Fruit fly (Drosophila melanogaster) whole organism, embryonic: ENCODE measurements around the gene CG11309.

Experiments
- Ada2b ChIP-seq: fragments of 200-800 bp; sonication (Bioruptor generic); IDR thresholded peaks from 2 replicates; pipeline ENCODE4 v1.3.6; 2022; ENCODE audit warnings: missing biosample characterization, missing genetic modification characterization
- Bdp1 ChIP-seq: fragments of 200-800 bp; sonication (Bioruptor generic); optimal IDR thresholded peaks from 3 replicates; lab custom pipeline; 2016; ENCODE audit warnings: missing biosample characterization, missing genetic modification characterization
- CG10565 ChIP-seq: fragments of 200-800 bp; sonication (Bioruptor generic); optimal IDR thresholded peaks from 3 replicates; lab custom pipeline; 2016; ENCODE audit warnings: missing biosample characterization, mild to moderate bottlenecking, missing genetic modification characterization
- CG11247 ChIP-seq: fragments of 200-800 bp; sonication (Bioruptor generic); IDR thresholded peaks from 2 replicates; pipeline ENCODE4 v1.3.6; 2022; ENCODE audit warnings: missing biosample characterization, missing genetic modification characterization
- CG11695 ChIP-seq: fragments of 200-800 bp; sonication (Bioruptor generic); IDR thresholded peaks from 3 replicates; pipeline ENCODE4 v1.3.6; 2022; ENCODE audit warnings: missing biosample characterization, missing genetic modification characterization
- CG12744 ChIP-seq: fragments of 200-800 bp; sonication (Bioruptor generic); optimal IDR thresholded peaks from 2 replicates; lab custom pipeline; 2016; ENCODE audit warnings: missing biosample characterization, missing genetic modification characterization
- CG13123 ChIP-seq: fragments of 200-800 bp; sonication (Bioruptor generic); optimal IDR thresholded peaks from 2 replicates; lab custom pipeline; 2016; ENCODE audit warnings: missing biosample characterization, missing genetic modification characterization
- CG13296 ChIP-seq: fragments of 200-800 bp; sonication (Bioruptor generic); optimal IDR thresholded peaks from 3 replicates; lab custom pipeline; 2018; ENCODE audit warnings: missing biosample characterization, mild to moderate bottlenecking, missing genetic modification characterization
- CG13894 ChIP-seq: fragments of 200-800 bp; sonication (Bioruptor generic); optimal IDR thresholded peaks from 3 replicates; lab custom pipeline; 2018; ENCODE audit warnings: missing biosample characterization, mild to moderate bottlenecking, missing genetic modification characterization, moderate library complexity
- CG14441 ChIP-seq: fragments of 200-800 bp; sonication (Bioruptor generic); IDR thresholded peaks from 2 replicates; pipeline ENCODE4 v1.3.6; 2022; ENCODE audit warnings: missing biosample characterization, missing genetic modification characterization
- CG14860 ChIP-seq: fragments of 200-800 bp; sonication (Bioruptor generic); IDR thresholded peaks from 3 replicates; pipeline ENCODE4 v1.3.6; 2022; ENCODE audit warnings: missing biosample characterization, missing genetic modification characterization; ENCODE audit not compliant: partially characterized antibody
- CG17385 ChIP-seq: fragments of 200-800 bp; sonication (Bioruptor generic); optimal IDR thresholded peaks from 3 replicates; lab custom pipeline; 2018; ENCODE audit warnings: missing biosample characterization, mild to moderate bottlenecking, missing genetic modification characterization
- CG17568 ChIP-seq: fragments of 200-800 bp; sonication (Bioruptor generic); optimal IDR thresholded peaks from 2 replicates; lab custom pipeline; 2018; ENCODE audit warnings: missing biosample characterization, mild to moderate bottlenecking, missing genetic modification characterization, moderate library complexity
- CG17829 ChIP-seq: fragments of 200-800 bp; optimal IDR thresholded peaks from 2 replicates; lab custom pipeline; 2019; ENCODE audit warnings: missing biosample characterization, mild to moderate bottlenecking, missing genetic modification characterization, moderate library complexity
- CG2120 ChIP-seq: fragments of 200-800 bp; sonication (Bioruptor generic); optimal IDR thresholded peaks from 3 replicates; lab custom pipeline; 2016; ENCODE audit warnings: missing biosample characterization, missing genetic modification characterization
- CG3065 ChIP-seq: fragments of 200-800 bp; sonication (Bioruptor generic); optimal IDR thresholded peaks from 2 replicates; lab custom pipeline; 2016; ENCODE audit warnings: missing biosample characterization, missing genetic modification characterization
- CG33213 ChIP-seq: fragments of 200-800 bp; sonication (Bioruptor generic); optimal IDR thresholded peaks from 3 replicates; lab custom pipeline; 2016; ENCODE audit warnings: missing biosample characterization, missing genetic modification characterization
- CG4282 ChIP-seq: fragments of 200-800 bp; sonication (Bioruptor generic); optimal IDR thresholded peaks from 2 replicates; lab custom pipeline; 2016; ENCODE audit warnings: missing biosample characterization, missing genetic modification characterization
- CG5180 ChIP-seq: fragments of 200-800 bp; sonication (Bioruptor generic); optimal IDR thresholded peaks from 3 replicates; lab custom pipeline; 2017; ENCODE audit warnings: missing biosample characterization, missing genetic modification characterization, mild to moderate bottlenecking, moderate library complexity, missing genetic modification reagents
- CG6813 ChIP-seq: fragments of 200-800 bp; sonication (Bioruptor generic); optimal IDR thresholded peaks from 2 replicates; lab custom pipeline; 2017; ENCODE audit warnings: missing biosample characterization, missing genetic modification characterization, mild to moderate bottlenecking, moderate library complexity, missing genetic modification reagents
- CG7987 ChIP-seq: fragments of 200-800 bp; sonication (Bioruptor generic); optimal IDR thresholded peaks from 2 replicates; lab custom pipeline; 2018; ENCODE audit warnings: missing biosample characterization, mild to moderate bottlenecking, missing genetic modification characterization, moderate library complexity
- CG8089 ChIP-seq: fragments of 200-800 bp; sonication (Bioruptor generic); optimal IDR thresholded peaks from 3 replicates; lab custom pipeline; 2016; ENCODE audit warnings: missing biosample characterization, missing genetic modification characterization
- CG9609 ChIP-seq: fragments of 200-800 bp; sonication (Bioruptor generic); optimal IDR thresholded peaks from 3 replicates; lab custom pipeline; 2016; ENCODE audit warnings: missing biosample characterization, missing genetic modification characterization
- Dp ChIP-seq: fragments of 200-800 bp; sonication (Bioruptor generic); optimal IDR thresholded peaks from 2 replicates; lab custom pipeline; 2018; ENCODE audit warnings: missing biosample characterization, mild to moderate bottlenecking, missing genetic modification characterization, moderate library complexity
- ERR ChIP-seq: fragments of 200-800 bp; sonication (Bioruptor generic); optimal IDR thresholded peaks from 2 replicates; lab custom pipeline; 2016; ENCODE audit warnings: missing biosample characterization, missing genetic modification characterization
- Ets97D ChIP-seq: fragments of 200-800 bp; sonication (Bioruptor generic); optimal IDR thresholded peaks from 3 replicates; lab custom pipeline; 2016; ENCODE audit warnings: missing biosample characterization, missing genetic modification characterization
- HLH54F ChIP-seq: fragments of 200-800 bp; sonication (Bioruptor generic); optimal IDR thresholded peaks from 3 replicates; lab custom pipeline; 2016; ENCODE audit warnings: missing biosample characterization, missing genetic modification characterization
- Hmx ChIP-seq: fragments of 200-800 bp; sonication (Bioruptor generic); optimal IDR thresholded peaks from 2 replicates; lab custom pipeline; 2016; ENCODE audit warnings: missing biosample characterization, missing genetic modification characterization
- MBD-R2 ChIP-seq: fragments of 200-800 bp; sonication (Bioruptor generic); IDR thresholded peaks from 2 replicates; pipeline ENCODE4 v1.3.6; 2022; ENCODE audit warnings: missing biosample characterization, missing genetic modification characterization
- Meics ChIP-seq: fragments of 200-800 bp; sonication (Bioruptor generic); optimal IDR thresholded peaks from 2 replicates; lab custom pipeline; 2017; ENCODE audit warnings: missing biosample characterization, mild to moderate bottlenecking, missing genetic modification characterization
- Oli ChIP-seq: fragments of 200-800 bp; sonication (Bioruptor generic); optimal IDR thresholded peaks from 2 replicates; lab custom pipeline; 2018; ENCODE audit warnings: missing biosample characterization, mild to moderate bottlenecking, missing genetic modification characterization, moderate library complexity
- Xrp1 ChIP-seq: fragments of 200-800 bp; sonication (Bioruptor generic); IDR thresholded peaks from 2 replicates; pipeline ENCODE4 v1.3.6; 2022; ENCODE audit warnings: missing biosample characterization, missing genetic modification characterization
- aop ChIP-seq: fragments of 200-800 bp; sonication (Bioruptor generic); IDR thresholded peaks from 2 replicates; pipeline ENCODE4 v1.3.6; 2022; ENCODE audit warnings: missing biosample characterization, missing genetic modification characterization
- ash1 ChIP-seq: fragments of 200-800 bp; sonication (Bioruptor generic); optimal IDR thresholded peaks from 2 replicates; lab custom pipeline; 2018; ENCODE audit warnings: missing biosample characterization, mild to moderate bottlenecking, missing genetic modification characterization
- bab2 ChIP-seq: fragments of 200-800 bp; sonication (Bioruptor generic); optimal IDR thresholded peaks from 2 replicates; lab custom pipeline; 2016; ENCODE audit warnings: missing biosample characterization, missing genetic modification characterization
- cg ChIP-seq: fragments of 200-800 bp; sonication (Bioruptor generic); optimal IDR thresholded peaks from 3 replicates; lab custom pipeline; 2019; ENCODE audit warnings: missing biosample characterization, mild to moderate bottlenecking, missing genetic modification characterization, moderate library complexity
- gsb ChIP-seq: fragments of 200-800 bp; sonication (Bioruptor generic); IDR thresholded peaks from 2 replicates; pipeline ENCODE4 v1.3.6; 2022; ENCODE audit warnings: missing biosample characterization, missing genetic modification characterization
- h ChIP-seq: fragments of >200 bp; optimal IDR thresholded peaks from 2 replicates; lab custom pipeline; 2017
- hth ChIP-seq: fragments of >200 bp; optimal IDR thresholded peaks from 2 replicates; lab custom pipeline; 2017; ENCODE audit warnings: inconsistent platforms
- peb ChIP-seq: fragments of 200-800 bp; sonication (Bioruptor generic); IDR thresholded peaks from 2 replicates; pipeline ENCODE4 v1.3.6; 2022; ENCODE audit warnings: missing biosample characterization, missing genetic modification characterization
- pfk ChIP-seq: fragments of 200-800 bp; sonication (Bioruptor generic); optimal IDR thresholded peaks from 2 replicates; lab custom pipeline; 2018; ENCODE audit warnings: missing biosample characterization, mild to moderate bottlenecking, missing genetic modification characterization, moderate library complexity
- pnt ChIP-seq: fragments of 200-800 bp; sonication (Bioruptor generic); optimal IDR thresholded peaks from 3 replicates; lab custom pipeline; 2016; ENCODE audit warnings: missing biosample characterization, missing genetic modification characterization
- schlank ChIP-seq: fragments of 200-800 bp; sonication (Bioruptor generic); optimal IDR thresholded peaks from 2 replicates; lab custom pipeline; 2018; ENCODE audit warnings: missing biosample characterization, mild to moderate bottlenecking, missing genetic modification characterization
- seq ChIP-seq: fragments of 200-800 bp; sonication (Bioruptor generic); IDR thresholded peaks from 2 replicates; pipeline ENCODE4 v1.3.6; 2022; ENCODE audit warnings: missing biosample characterization, missing genetic modification characterization
- shn ChIP-seq: fragments of 200-800 bp; sonication (Bioruptor generic); optimal IDR thresholded peaks from 3 replicates; lab custom pipeline; 2016; ENCODE audit warnings: missing biosample characterization, missing genetic modification characterization
- sna ChIP-seq: fragments of 200-800 bp; sonication (Bioruptor generic); IDR thresholded peaks from 2 replicates; pipeline ENCODE4 v1.3.6; 2022; ENCODE audit warnings: missing biosample characterization, missing genetic modification characterization; ENCODE audit not compliant: partially characterized antibody
- sug ChIP-seq: fragments of 200-800 bp; optimal IDR thresholded peaks from 2 replicates; lab custom pipeline; 2019; ENCODE audit warnings: missing biosample characterization, mild to moderate bottlenecking, missing genetic modification characterization, moderate library complexity
- toy ChIP-seq: fragments of 200-800 bp; sonication (Bioruptor generic); IDR thresholded peaks from 2 replicates; pipeline ENCODE4 v1.3.6; 2022; ENCODE audit warnings: missing biosample characterization, missing genetic modification characterization
- trh ChIP-seq: fragments of 200-800 bp; sonication (Bioruptor generic); optimal IDR thresholded peaks from 2 replicates; lab custom pipeline; 2016; ENCODE audit warnings: missing biosample characterization, missing genetic modification characterization
- vnd ChIP-seq: fragments of 200-800 bp; sonication (Bioruptor generic); IDR thresholded peaks from 3 replicates; pipeline ENCODE4 v1.3.6; 2022; ENCODE audit warnings: missing biosample characterization, missing genetic modification characterization; ENCODE audit not compliant: partially characterized antibody
- zfh2 ChIP-seq: fragments of 200-800 bp; sonication (Bioruptor generic); optimal IDR thresholded peaks from 2 replicates; lab custom pipeline; 2016; ENCODE audit warnings: missing biosample characterization, missing genetic modification characterization

CG11309 gene

dm6 chr3L:21321807-21322503 lies 17.5 kb upstream of the CG11309 start (continued):
- TF ChIP-seq pfk (GFP tag; lab: Kevin White, UChicago) (no peak), CG2120 (GFP tag; lab: Kevin White, UChicago) (peak; percentile 68), peb (GFP tag; lab: Robert Waterston, UW) (no peak), Meics (GFP tag; lab: Kevin White, UChicago) (peak; percentile 69), ash1 (GFP tag; lab: Kevin White, UChicago) (no peak), CG13894 (peak; percentile 59), CG14860 (no peak), aop (GFP tag; lab: Robert Waterston, UW) (no peak), CG11695 (no peak), vnd (GFP tag; lab: Robert Waterston, UW) (no peak), schlank (no peak), CG13123 (no peak), CG4282 (GFP tag; lab: Kevin White, UChicago) (no peak), MBD-R2 (GFP tag; lab: Robert Waterston, UW) (no peak), gsb (GFP tag; lab: Robert Waterston, UW) (no peak), zfh2 (GFP tag; lab: Kevin White, UChicago) (no peak), CG12744 (GFP tag; lab: Kevin White, UChicago) (no peak), CG14441 (no peak), hth (lab: Kevin White, UChicago) (no peak), CG8089 (GFP tag; lab: Kevin White, UChicago) (no peak), ERR (GFP tag; lab: Kevin White, UChicago) (no peak), sna (GFP tag; lab: Robert Waterston, UW) (no peak), CG9609 (GFP tag; lab: Kevin White, UChicago) (no peak), CG7987 (GFP tag; lab: Kevin White, UChicago) (no peak), CG10565 (GFP tag; lab: Kevin White, UChicago) (no peak), shn (no peak), CG6813 (GFP tag; lab: Kevin White, UChicago) (peak; percentile 43), Bdp1 (GFP tag; lab: Kevin White, UChicago) (no peak), Oli (tag; lab: Kevin White, UChicago) (peak; percentile 37), sug (tag; lab: Kevin White, UChicago) (peak; percentile 41), cg (GFP tag; lab: Kevin White, UChicago) (no peak), CG17568 (peak; percentile 46), CG13296 (GFP tag; lab: Kevin White, UChicago) (peak; percentile 58), bab2 (GFP tag; lab: Kevin White, UChicago) (no peak), CG33213 (GFP tag; lab: Kevin White, UChicago) (no peak), Hmx (no peak), CG17829 (no peak), Dp (GFP tag; lab: Kevin White, UChicago) (no peak), trh (GFP tag; lab: Kevin White, UChicago) (no peak), Ada2b (no peak), HLH54F (GFP tag; lab: Kevin White, UChicago) (peak; percentile 7), CG5180 (no peak), CG17385 (GFP tag; lab: Kevin White, UChicago) (peak; percentile 30), h (lab: Kevin White, UChicago) (no peak), Ets97D (GFP tag; lab: Kevin White, UChicago) (no peak), Xrp1 (no peak), toy (GFP tag; lab: Robert Waterston, UW) (no peak), CG3065 (GFP tag; lab: Kevin White, UChicago) (no peak), seq (GFP tag; lab: Robert Waterston, UW) (0 out of 2 replicates have a peak, but pooled peaks have one; percentile 11), CG11247 (GFP tag; lab: Robert Waterston, UW) (no peak), pnt (no peak)
